Worm (Caenorhabditis elegans) whole organism, late embryonic: ENCODE data around the gene gmeb-1.

Source experiments
- C08G9.2 ChIP-seq: sonication (generic microtip); optimal IDR thresholded peaks from 2 replicates; lab custom pipeline; 2016; ENCODE audit warnings: mild to moderate bottlenecking, missing genetic modification characterization, moderate library complexity, missing compliant biosample characterization
- K02D7.2 ChIP-seq: sonication (generic microtip); optimal IDR thresholded peaks from 2 replicates; lab custom pipeline; 2017; ENCODE audit warnings: mild to moderate bottlenecking, missing genetic modification characterization, missing compliant biosample characterization
- K09A11.1 ChIP-seq: sonication (generic microtip); optimal IDR thresholded peaks from 2 replicates; lab custom pipeline; 2017; ENCODE audit warnings: antibody characterized with exemption, mild to moderate bottlenecking, missing genetic modification characterization, missing compliant biosample characterization; ENCODE audit not compliant: insufficient read depth
- T23F11.4 ChIP-seq: fragments of 200-800 bp; sonication (Bioruptor generic); optimal IDR thresholded peaks from 2 replicates; lab custom pipeline; 2018; ENCODE audit warnings: mild to moderate bottlenecking, missing genetic modification characterization, missing compliant biosample characterization
- Y22D7AL.16 ChIP-seq: sonication (generic microtip); optimal IDR thresholded peaks from 2 replicates; lab custom pipeline; 2016; ENCODE audit warnings: missing genetic modification characterization, missing compliant biosample characterization
- ama-1 ChIP-seq: fragments of 150-350 bp; optimal IDR thresholded peaks from 2 replicates; lab custom pipeline; 2014
- ceh-14 ChIP-seq: sonication (generic microtip); optimal IDR thresholded peaks from 2 replicates; lab custom pipeline; 2016; ENCODE audit warnings: missing genotype, missing genetic modification characterization, missing compliant biosample characterization
- ceh-18 ChIP-seq: sonication (generic microtip); optimal IDR thresholded peaks from 2 replicates; lab custom pipeline; 2016; ENCODE audit warnings: missing genetic modification characterization, missing compliant biosample characterization
- ceh-2 ChIP-seq: sonication (generic microtip); optimal IDR thresholded peaks from 2 replicates; lab custom pipeline; 2016; ENCODE audit warnings: missing genotype, missing genetic modification characterization, missing compliant biosample characterization
- ceh-24 ChIP-seq: sonication (generic microtip); optimal IDR thresholded peaks from 2 replicates; lab custom pipeline; 2016; ENCODE audit warnings: mild to moderate bottlenecking, missing genetic modification characterization, missing compliant biosample characterization
- ceh-45 ChIP-seq: fragments of 200-800 bp; sonication (Bioruptor generic); IDR thresholded peaks from 2 replicates; pipeline ENCODE4 v1.3.6; 2022; ENCODE audit warnings: missing genetic modification reagents, missing genetic modification characterization, missing compliant biosample characterization
- ceh-48 ChIP-seq: sonication (generic microtip); optimal IDR thresholded peaks from 2 replicates; lab custom pipeline; 2016; ENCODE audit warnings: missing genetic modification characterization, inconsistent platforms, missing compliant biosample characterization
- elt-2 ChIP-seq: sonication (generic microtip); optimal IDR thresholded peaks from 2 replicates; lab custom pipeline; 2016; ENCODE audit warnings: missing genetic modification reagents, missing genetic modification characterization, missing compliant biosample characterization
- ets-4 ChIP-seq: sonication (generic microtip); optimal IDR thresholded peaks from 2 replicates; lab custom pipeline; 2016; ENCODE audit warnings: missing genetic modification characterization, missing compliant biosample characterization
- fkh-10 ChIP-seq: fragments of 150-350 bp; optimal IDR thresholded peaks from 2 replicates; lab custom pipeline; 2014; ENCODE audit warnings: missing biosample characterization, missing genetic modification reagents, missing genetic modification characterization
- gmeb-2 ChIP-seq: sonication (generic microtip); optimal IDR thresholded peaks from 2 replicates; lab custom pipeline; 2016; ENCODE audit warnings: missing genetic modification characterization, inconsistent platforms, missing compliant biosample characterization
- hlh-13 ChIP-seq: fragments of 200-800 bp; sonication (Bioruptor generic); optimal IDR thresholded peaks from 2 replicates; lab custom pipeline; 2018; ENCODE audit warnings: mild to moderate bottlenecking, missing genetic modification characterization, missing compliant biosample characterization
- hlh-15 ChIP-seq: sonication (generic microtip); optimal IDR thresholded peaks from 2 replicates; lab custom pipeline; 2016; ENCODE audit warnings: missing genetic modification characterization, missing compliant biosample characterization
- hlh-8 ChIP-seq: sonication (generic microtip); optimal IDR thresholded peaks from 2 replicates; lab custom pipeline; 2016; ENCODE audit warnings: missing genotype, missing genetic modification characterization, missing compliant biosample characterization
- lin-11 ChIP-seq: fragments of 200-800 bp; sonication (Bioruptor generic); optimal IDR thresholded peaks from 2 replicates; lab custom pipeline; 2018; ENCODE audit warnings: mild to moderate bottlenecking, missing genetic modification characterization, missing compliant biosample characterization
- madf-2 ChIP-seq: sonication (generic microtip); optimal IDR thresholded peaks from 2 replicates; lab custom pipeline; 2017; ENCODE audit warnings: missing genetic modification characterization, missing compliant biosample characterization
- mec-3 ChIP-seq: sonication (generic microtip); optimal IDR thresholded peaks from 2 replicates; lab custom pipeline; 2016; ENCODE audit warnings: borderline replicate concordance, missing genetic modification characterization, missing compliant biosample characterization
- nfya-1 ChIP-seq: sonication (generic microtip); optimal IDR thresholded peaks from 2 replicates; lab custom pipeline; 2017; ENCODE audit warnings: missing genetic modification characterization, mild to moderate bottlenecking, missing compliant biosample characterization, antibody characterized with exemption, moderate library complexity
- nhr-232 ChIP-seq: sonication (generic microtip); optimal IDR thresholded peaks from 2 replicates; lab custom pipeline; 2016; ENCODE audit warnings: missing genetic modification characterization, missing compliant biosample characterization
- npax-4 ChIP-seq: sonication (generic microtip); optimal IDR thresholded peaks from 2 replicates; lab custom pipeline; 2016; ENCODE audit warnings: missing genetic modification characterization, missing compliant biosample characterization
- pha-4 ChIP-seq: fragments of 150-350 bp; optimal IDR thresholded peaks from 2 replicates; lab custom pipeline; 2018; ENCODE audit warnings: missing biosample characterization, missing genetic modification reagents, missing genetic modification characterization
- pqm-1 ChIP-seq: sonication (generic microtip); optimal IDR thresholded peaks from 2 replicates; lab custom pipeline; 2016; ENCODE audit warnings: missing genetic modification characterization, missing compliant biosample characterization
- sdc-2 ChIP-seq: sonication (generic microtip); optimal IDR thresholded peaks from 2 replicates; lab custom pipeline; 2016; ENCODE audit warnings: missing genotype, missing genetic modification characterization, missing compliant biosample characterization
- sox-2 ChIP-seq: fragments of 200-800 bp; sonication (Bioruptor generic); IDR thresholded peaks from 2 replicates; pipeline ENCODE4 v1.3.6; 2022; ENCODE audit warnings: missing genetic modification reagents, missing genetic modification characterization, missing compliant biosample characterization
- sox-4 ChIP-seq: sonication (generic microtip); optimal IDR thresholded peaks from 2 replicates; lab custom pipeline; 2017; ENCODE audit warnings: mild to moderate bottlenecking, missing genetic modification characterization, inconsistent platforms, missing compliant biosample characterization
- tbx-2 ChIP-seq: sonication (generic microtip); optimal IDR thresholded peaks from 2 replicates; lab custom pipeline; 2016; ENCODE audit warnings: missing genetic modification characterization, missing compliant biosample characterization
- tbx-7 ChIP-seq: sonication (generic microtip); optimal IDR thresholded peaks from 2 replicates; lab custom pipeline; 2016; ENCODE audit warnings: missing genotype, missing genetic modification characterization, missing compliant biosample characterization
- ttx-3 ChIP-seq: sonication (generic microtip); optimal IDR thresholded peaks from 2 replicates; lab custom pipeline; 2016; ENCODE audit warnings: missing genetic modification reagents, missing genetic modification characterization, missing compliant biosample characterization
- unc-3 ChIP-seq, 2 experiments: fragments of 200-800 bp in 1 of 2; sonication (Bioruptor generic) in 1 of 2; sonication (generic microtip) in 1 of 2; conservative IDR thresholded peaks in 1 of 2; optimal IDR thresholded peaks in 1 of 2; 2 replicates each; pipeline versions ENCODE4 v1.3.6 to Lab custom; 2016 to 2022; ENCODE audit warnings: missing compliant biosample characterization in 2 of 2, missing genetic modification characterization in 2 of 2, missing genetic modification reagents in 1 of 2
- unc-42 ChIP-seq: sonication (generic microtip); optimal IDR thresholded peaks from 2 replicates; lab custom pipeline; 2016; ENCODE audit warnings: missing genotype, missing genetic modification characterization, missing compliant biosample characterization
- unc-55 ChIP-seq: sonication (generic microtip); optimal IDR thresholded peaks from 2 replicates; lab custom pipeline; 2017; ENCODE audit warnings: missing biosample characterization, missing genetic modification reagents, missing genetic modification characterization
- unc-86 ChIP-seq: sonication (generic microtip); optimal IDR thresholded peaks from 2 replicates; lab custom pipeline; 2016; ENCODE audit warnings: missing genetic modification characterization, missing compliant biosample characterization

gmeb-1 gene

ce11 chrII:43640-44039 lies 24.3 kb downstream of the gmeb-1 start, which contains the start of gene nfyc-1:
Gene nfyc-1, plus strand, starts transcription at chrII:43907.
- TF ChIP-seq gmeb-2 (tag; lab: Kevin White, UChicago) = no peak
- TF ChIP-seq ceh-48 (tag; lab: Kevin White, UChicago) = no peak
- peak; percentile 76 for TF ChIP-seq unc-42 (tag; lab: Kevin White, UChicago)
- TF ChIP-seq ceh-14 (tag; lab: Kevin White, UChicago) = no peak
- TF ChIP-seq K09A11.1 (tag; lab: Kevin White, UChicago) = no peak
- TF ChIP-seq unc-55 = peak; percentile 36
- no peak for TF ChIP-seq sox-4
- TF ChIP-seq elt-2 (tag; lab: Kevin White, UChicago) = no peak
- TF ChIP-seq ceh-18 (tag; lab: Kevin White, UChicago) = no peak
- TF ChIP-seq ceh-24 (tag; lab: Kevin White, UChicago) = no peak
- no peak for TF ChIP-seq nhr-232 (tag; lab: Kevin White, UChicago)
- TF ChIP-seq ets-4 (tag; lab: Kevin White, UChicago) = no peak
- TF ChIP-seq ceh-45 (GFP tag; lab: Robert Waterston, UW) = no peak
- no peak for TF ChIP-seq madf-2 (tag; lab: Kevin White, UChicago)
- peak; percentile 28 for TF ChIP-seq nfya-1

ce11 chrII:44740-45139 lies 25.4 kb downstream of the gmeb-1 start, which contains the start of gene rpoa-49:
Gene rpoa-49, plus strand, starts transcription at chrII:45040.
- TF ChIP-seq ceh-2 (tag; lab: Kevin White, UChicago) (no peak), tbx-2 (tag; lab: Kevin White, UChicago) (no peak), ceh-18 (tag; lab: Kevin White, UChicago) (no peak), unc-3 (GFP tag; conservative IDR thresholded peaks at IDR 0.05; lab: Robert Waterston, UW) (no peak), unc-3 (tag; optimal IDR thresholded peaks at IDR 0.05; lab: Kevin White, UChicago) (no peak), madf-2 (tag; lab: Kevin White, UChicago) (no peak), T23F11.4 (GFP tag; lab: Kevin White, UChicago) (no peak), tbx-7 (tag; lab: Kevin White, UChicago) (no peak), pha-4 (tag; lab: Kevin White, UChicago) (no peak), Y22D7AL.16 (no peak), nfya-1 (no peak), fkh-10 (no peak), K02D7.2 (tag; lab: Kevin White, UChicago) (no peak), unc-42 (tag; lab: Kevin White, UChicago) (no peak)
- TF ChIP-seq, all 69 proteins: peak for 0

ce11 chrII:46116-46515 lies 26.8 kb downstream of the gmeb-1 start, which contains the start of gene rpt-4:
Gene rpt-4, minus strand, starts transcription at chrII:46216.
- TF ChIP-seq elt-2 (tag; lab: Kevin White, UChicago) = no peak
- TF ChIP-seq unc-86 (tag; lab: Kevin White, UChicago) = no peak
- TF ChIP-seq pqm-1 = no peak
- TF ChIP-seq hlh-13 = no peak
- no peak for TF ChIP-seq ets-4 (tag; lab: Kevin White, UChicago)
- no peak for TF ChIP-seq ama-1 (lab: Kevin White, UChicago)
- no peak for TF ChIP-seq sdc-2 (tag; lab: Kevin White, UChicago)
- TF ChIP-seq C08G9.2 (tag; lab: Kevin White, UChicago) = no peak
- TF ChIP-seq nfya-1 = no peak
- no peak for TF ChIP-seq hlh-8
- no peak for TF ChIP-seq hlh-15
- TF ChIP-seq T23F11.4 (GFP tag; lab: Kevin White, UChicago) = no peak
- no peak for TF ChIP-seq sox-2 (GFP tag; lab: Robert Waterston, UW)
- no peak for TF ChIP-seq npax-4 (tag; lab: Kevin White, UChicago)
- no peak for TF ChIP-seq unc-42 (tag; lab: Kevin White, UChicago)

DNA sequence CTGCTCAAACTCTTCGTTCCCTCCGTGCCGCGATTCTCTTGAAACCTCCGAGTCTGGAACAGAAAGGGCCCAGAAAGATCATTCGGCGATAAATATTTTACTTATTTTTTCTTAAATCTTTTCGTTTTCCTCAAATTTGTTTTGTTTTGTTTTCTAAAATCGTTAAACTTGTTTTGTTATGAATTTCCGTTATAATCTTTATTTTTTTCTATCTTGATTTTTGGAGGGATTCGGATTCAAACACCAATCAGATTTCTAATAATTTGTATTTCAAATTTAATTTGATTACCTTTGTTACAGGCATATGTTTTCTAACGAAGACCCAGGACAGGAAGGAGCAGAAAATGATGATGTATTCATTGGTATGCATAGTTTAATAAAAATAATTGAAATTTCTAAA lies 27.9 kb downstream of the gmeb-1 start, which contains the start of gene C23H3.5:
Gene C23H3.5, plus strand, starts transcription at position 301 of the 400 bp plus-strand sequence.
- TF ChIP-seq ttx-3 (tag; lab: Kevin White, UChicago) = no peak
- TF ChIP-seq pha-4 (tag; lab: Kevin White, UChicago) = no peak
- no peak for TF ChIP-seq K09A11.1 (tag; lab: Kevin White, UChicago)
- TF ChIP-seq mec-3 (tag; lab: Kevin White, UChicago) = no peak
- no peak for TF ChIP-seq madf-2 (tag; lab: Kevin White, UChicago)
- no peak for TF ChIP-seq lin-11 (tag; lab: Kevin White, UChicago)
- no peak for TF ChIP-seq npax-4 (tag; lab: Kevin White, UChicago)
